Worm (Caenorhabditis elegans) whole organism, late embryonic: ENCODE measurements around the gene his-40.

ENCODE experiments used
- F13H6.1 ChIP-seq: sonication (generic microtip); optimal IDR thresholded peaks from 2 replicates; lab custom pipeline; 2016; ENCODE audit warnings: missing genetic modification characterization, missing compliant biosample characterization
- K02D7.2 ChIP-seq: sonication (generic microtip); optimal IDR thresholded peaks from 2 replicates; lab custom pipeline; 2017; ENCODE audit warnings: mild to moderate bottlenecking, missing genetic modification characterization, missing compliant biosample characterization
- T23F11.4 ChIP-seq: fragments of 200-800 bp; sonication (Bioruptor generic); optimal IDR thresholded peaks from 2 replicates; lab custom pipeline; 2018; ENCODE audit warnings: mild to moderate bottlenecking, missing genetic modification characterization, missing compliant biosample characterization
- ama-1 ChIP-seq: fragments of 150-350 bp; optimal IDR thresholded peaks from 2 replicates; lab custom pipeline; 2014
- ceh-18 ChIP-seq: sonication (generic microtip); optimal IDR thresholded peaks from 2 replicates; lab custom pipeline; 2016; ENCODE audit warnings: missing genetic modification characterization, missing compliant biosample characterization
- ceh-34 ChIP-seq: sonication (generic microtip); optimal IDR thresholded peaks from 2 replicates; lab custom pipeline; 2016; ENCODE audit warnings: mild to moderate bottlenecking, missing genetic modification characterization, missing compliant biosample characterization
- ceh-45 ChIP-seq: fragments of 200-800 bp; sonication (Bioruptor generic); IDR thresholded peaks from 2 replicates; pipeline ENCODE4 v1.3.6; 2022; ENCODE audit warnings: missing genetic modification reagents, missing genetic modification characterization, missing compliant biosample characterization
- ceh-9 ChIP-seq: sonication (generic microtip); optimal IDR thresholded peaks from 2 replicates; lab custom pipeline; 2016; ENCODE audit warnings: mild to moderate bottlenecking, missing genetic modification characterization, inconsistent platforms, missing compliant biosample characterization
- che-1 ChIP-seq: sonication (generic microtip); optimal IDR thresholded peaks from 2 replicates; lab custom pipeline; 2016; ENCODE audit warnings: mild to moderate bottlenecking, missing genetic modification characterization, missing compliant biosample characterization
- dmd-4 ChIP-seq: sonication (generic microtip); optimal IDR thresholded peaks from 2 replicates; lab custom pipeline; 2016; ENCODE audit warnings: borderline replicate concordance, missing genetic modification characterization, missing compliant biosample characterization
- dve-1 ChIP-seq: sonication (generic microtip); optimal IDR thresholded peaks from 2 replicates; lab custom pipeline; 2017; ENCODE audit warnings: antibody characterized with exemption, mild to moderate bottlenecking, missing genetic modification characterization, missing compliant biosample characterization
- elt-2 ChIP-seq: sonication (generic microtip); optimal IDR thresholded peaks from 2 replicates; lab custom pipeline; 2016; ENCODE audit warnings: missing genetic modification reagents, missing genetic modification characterization, missing compliant biosample characterization
- elt-4 ChIP-seq: sonication (generic microtip); optimal IDR thresholded peaks from 2 replicates; lab custom pipeline; 2016; ENCODE audit warnings: missing genetic modification characterization, missing compliant biosample characterization
- eyg-1 ChIP-seq: sonication (generic microtip); optimal IDR thresholded peaks from 2 replicates; lab custom pipeline; 2016; ENCODE audit warnings: missing genotype, missing genetic modification characterization, missing compliant biosample characterization
- hlh-30 ChIP-seq: sonication (generic microtip); optimal IDR thresholded peaks from 2 replicates; lab custom pipeline; 2017; ENCODE audit warnings: antibody characterized with exemption, missing genetic modification characterization, missing compliant biosample characterization; ENCODE audit not compliant: insufficient read depth
- hlh-8 ChIP-seq: sonication (generic microtip); optimal IDR thresholded peaks from 2 replicates; lab custom pipeline; 2016; ENCODE audit warnings: missing genotype, missing genetic modification characterization, missing compliant biosample characterization
- lim-6 ChIP-seq: sonication (generic microtip); optimal IDR thresholded peaks from 2 replicates; lab custom pipeline; 2016; ENCODE audit warnings: missing genetic modification characterization, missing compliant biosample characterization
- nfya-1 ChIP-seq: sonication (generic microtip); optimal IDR thresholded peaks from 2 replicates; lab custom pipeline; 2017; ENCODE audit warnings: missing genetic modification characterization, mild to moderate bottlenecking, missing compliant biosample characterization, antibody characterized with exemption, moderate library complexity
- nhr-232 ChIP-seq: sonication (generic microtip); optimal IDR thresholded peaks from 2 replicates; lab custom pipeline; 2016; ENCODE audit warnings: missing genetic modification characterization, missing compliant biosample characterization
- npax-4 ChIP-seq: sonication (generic microtip); optimal IDR thresholded peaks from 2 replicates; lab custom pipeline; 2016; ENCODE audit warnings: missing genetic modification characterization, missing compliant biosample characterization
- odd-2 ChIP-seq: sonication (generic microtip); optimal IDR thresholded peaks from 2 replicates; lab custom pipeline; 2017; ENCODE audit warnings: antibody characterized with exemption, mild to moderate bottlenecking, missing genetic modification characterization, missing compliant biosample characterization
- pag-3 ChIP-seq: sonication (generic microtip); optimal IDR thresholded peaks from 2 replicates; lab custom pipeline; 2016; ENCODE audit warnings: missing compliant biosample characterization, missing genetic modification characterization, borderline replicate concordance
- pha-4 ChIP-seq: fragments of 150-350 bp; optimal IDR thresholded peaks from 2 replicates; lab custom pipeline; 2018; ENCODE audit warnings: missing biosample characterization, missing genetic modification reagents, missing genetic modification characterization
- pqm-1 ChIP-seq: sonication (generic microtip); optimal IDR thresholded peaks from 2 replicates; lab custom pipeline; 2016; ENCODE audit warnings: missing genetic modification characterization, missing compliant biosample characterization
- tbx-7 ChIP-seq: sonication (generic microtip); optimal IDR thresholded peaks from 2 replicates; lab custom pipeline; 2016; ENCODE audit warnings: missing genotype, missing genetic modification characterization, missing compliant biosample characterization
- ttx-3 ChIP-seq: sonication (generic microtip); optimal IDR thresholded peaks from 2 replicates; lab custom pipeline; 2016; ENCODE audit warnings: missing genetic modification reagents, missing genetic modification characterization, missing compliant biosample characterization
- unc-3 ChIP-seq, 2 experiments: fragments of 200-800 bp in 1 of 2; sonication (Bioruptor generic) in 1 of 2; sonication (generic microtip) in 1 of 2; conservative IDR thresholded peaks in 1 of 2; optimal IDR thresholded peaks in 1 of 2; 2 replicates each; pipeline versions ENCODE4 v1.3.6 to Lab custom; 2016 to 2022; ENCODE audit warnings: missing compliant biosample characterization in 2 of 2, missing genetic modification characterization in 2 of 2, missing genetic modification reagents in 1 of 2
- unc-42 ChIP-seq: sonication (generic microtip); optimal IDR thresholded peaks from 2 replicates; lab custom pipeline; 2016; ENCODE audit warnings: missing genotype, missing genetic modification characterization, missing compliant biosample characterization
- unc-55 ChIP-seq: sonication (generic microtip); optimal IDR thresholded peaks from 2 replicates; lab custom pipeline; 2017; ENCODE audit warnings: missing biosample characterization, missing genetic modification reagents, missing genetic modification characterization
- unc-86 ChIP-seq: sonication (generic microtip); optimal IDR thresholded peaks from 2 replicates; lab custom pipeline; 2016; ENCODE audit warnings: missing genetic modification characterization, missing compliant biosample characterization
- zip-5 ChIP-seq: sonication (generic microtip); optimal IDR thresholded peaks from 2 replicates; lab custom pipeline; 2016; ENCODE audit warnings: missing genetic modification characterization, missing compliant biosample characterization

Gene his-40

DNA sequence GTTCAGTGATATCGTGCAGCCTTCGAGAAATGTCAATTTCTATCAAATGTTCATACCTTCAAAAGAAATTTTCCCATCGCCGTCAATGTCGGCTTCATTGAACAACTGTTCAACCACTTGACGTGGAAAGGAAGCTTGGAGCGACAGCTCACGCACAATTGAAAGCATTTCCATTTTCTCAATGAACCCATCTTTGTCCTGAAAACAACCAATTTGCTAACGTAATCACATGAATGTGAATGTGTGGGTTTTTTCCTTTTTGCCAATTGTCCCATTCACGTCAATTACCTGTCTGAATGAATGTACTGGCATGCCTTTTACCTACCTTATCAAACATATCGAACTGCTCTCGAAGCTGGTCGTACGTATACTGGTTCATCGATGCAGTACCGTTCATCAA, 13.6 kb upstream of the his-40 start:
- TF ChIP-seq ceh-9 (tag; lab: Kevin White, UChicago) (no peak), pha-4 (no peak), ceh-18 (tag; lab: Kevin White, UChicago) (no peak), nfya-1 (tag; lab: Kevin White, UChicago) (no peak)

- TF ChIP-seq T23F11.4 (GFP tag; lab: Kevin White, UChicago) (no peak), unc-55 (GFP tag; lab: Kevin White, UChicago) (no peak), pqm-1 (tag; lab: Kevin White, UChicago) (no peak), unc-42 (tag; lab: Kevin White, UChicago) (no peak), ama-1 (lab: Kevin White, UChicago) (no peak), tbx-7 (tag; lab: Kevin White, UChicago) (no peak), eyg-1 (tag; lab: Kevin White, UChicago) (no peak), K02D7.2 (tag; lab: Kevin White, UChicago) (no peak), unc-3 (GFP tag; conservative IDR thresholded peaks at IDR 0.05; lab: Robert Waterston, UW) (no peak), unc-3 (tag; optimal IDR thresholded peaks at IDR 0.05; lab: Kevin White, UChicago) (no peak), elt-4 (tag; lab: Kevin White, UChicago) (no peak), ttx-3 (tag; lab: Kevin White, UChicago) (no peak), lim-6 (no peak), npax-4 (no peak)
Measured at ce11 chrX:7298652-7299051, 11.3 kb upstream of the his-40 start, which contains the start of gene K03A1.4. TSS of gene K03A1.4 (minus strand) at chrX:7298752.

- no peak for TF ChIP-seq ceh-34
- no peak for TF ChIP-seq F13H6.1 (tag; lab: Kevin White, UChicago)
- no peak for TF ChIP-seq T23F11.4 (GFP tag; lab: Kevin White, UChicago)
- TF ChIP-seq odd-2 (tag; lab: Kevin White, UChicago) = no peak
- TF ChIP-seq nhr-232 = no peak
- TF ChIP-seq unc-55 (GFP tag; lab: Kevin White, UChicago) = no peak
- no peak for TF ChIP-seq elt-2 (tag; lab: Kevin White, UChicago)
- TF ChIP-seq unc-3 (GFP tag; conservative IDR thresholded peaks at IDR 0.05; lab: Robert Waterston, UW) = no peak
- no peak for TF ChIP-seq unc-3 (tag; optimal IDR thresholded peaks at IDR 0.05; lab: Kevin White, UChicago)
- no peak for TF ChIP-seq pha-4
- no peak for TF ChIP-seq dmd-4 (tag; lab: Kevin White, UChicago)
- TF ChIP-seq zip-5 = no peak
- TF ChIP-seq ceh-45 = no peak
- no peak for TF ChIP-seq che-1 (tag; lab: Kevin White, UChicago)
- TF ChIP-seq hlh-30 (tag; lab: Kevin White, UChicago) = no peak
- no peak for TF ChIP-seq pag-3 (tag; lab: Kevin White, UChicago)
- no peak for TF ChIP-seq unc-86
- TF ChIP-seq dve-1 = no peak
Measured at ce11 chrX:7303115-7303514, 6.8 kb upstream of the his-40 start.

DNA sequence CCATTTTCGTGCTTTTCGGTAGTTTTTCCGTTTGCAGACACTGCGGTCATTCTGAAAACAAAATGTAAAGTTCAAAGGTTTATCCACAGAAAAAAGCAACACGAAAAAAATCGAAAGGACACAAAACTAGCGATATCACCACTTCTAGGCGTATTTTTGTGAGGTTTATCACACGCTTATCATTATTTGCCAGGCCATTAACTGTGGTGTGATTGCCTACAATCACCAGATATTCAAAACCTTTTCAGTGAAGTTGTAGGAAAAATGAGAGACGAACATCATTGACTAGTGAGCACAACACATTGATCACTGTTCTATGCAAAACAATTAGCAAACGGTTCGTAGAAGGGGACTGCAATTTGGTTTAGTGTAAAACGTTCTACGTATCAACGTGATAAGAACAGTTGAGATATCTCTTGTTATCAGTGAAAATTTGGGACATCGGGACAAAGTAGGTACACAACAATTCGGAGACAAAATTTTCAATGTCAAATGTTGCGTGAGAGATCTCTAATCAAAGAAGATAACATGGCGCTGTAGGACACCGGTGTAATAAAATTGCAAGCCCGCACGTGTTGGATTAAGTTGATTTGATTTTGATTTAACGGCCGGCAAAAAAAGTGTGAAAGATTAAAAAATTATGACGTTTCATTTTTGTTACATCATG, 4.3 kb upstream of the his-40 start, which contains the start of gene sur-5:
TSS of gene sur-5 (minus strand) at position 51 of the 667 bp plus-strand sequence.
- TF ChIP-seq elt-2 (tag; lab: Kevin White, UChicago) = peak; percentile 87
- TF ChIP-seq hlh-8 (tag; lab: Kevin White, UChicago) = no peak

ce11 chrX:7306434-7306833, 3.5 kb upstream of the his-40 start:
- TF ChIP-seq nfya-1 (tag; lab: Kevin White, UChicago) = peak; percentile 63
- no peak for TF ChIP-seq unc-55 (GFP tag; lab: Kevin White, UChicago)
- peak; percentile 16 for TF ChIP-seq dve-1
- TF ChIP-seq hlh-30 (tag; lab: Kevin White, UChicago) = no peak
- peak; percentile 32 for TF ChIP-seq ceh-18 (tag; lab: Kevin White, UChicago)
